Fruit fly (Drosophila melanogaster): Measurements from ENCODE around the gene vig.

vig gene

dm6 chr2L:15057225-15058117 lies 12.6 kb downstream of the vig start, which contains the start of gene ck (continued):
- TF ChIP-seq CG11723 (GFP tag; optimal IDR thresholded peaks at IDR 0.05) (no peak), CG12219 (GFP tag; optimal IDR thresholded peaks at IDR 0.05) (no peak), dimm (GFP tag; IDR thresholded peaks at IDR 0.05) (no peak), Sry-δ (GFP tag; optimal IDR thresholded peaks at IDR 0.05) (peak; percentile 68), scrt (GFP tag; optimal IDR thresholded peaks at IDR 0.05) (no peak), sqz (GFP tag; optimal IDR thresholded peaks at IDR 0.05) (no peak), CG15011 (GFP tag; optimal IDR thresholded peaks at IDR 0.05) (no peak), CG14710 (tag; optimal IDR thresholded peaks at IDR 0.05) (peak; percentile 49), Hmr (GFP tag; optimal IDR thresholded peaks at IDR 0.05) (peak; percentile 64), HLH54F (GFP tag; optimal IDR thresholded peaks at IDR 0.05) (no peak), Deaf1 (tag; optimal IDR thresholded peaks at IDR 0.05) (no peak), CG11560 (tag; IDR thresholded peaks at IDR 0.05) (no peak), CG12071 (GFP tag; optimal IDR thresholded peaks at IDR 0.05) (no peak), sim (GFP tag; IDR thresholded peaks at IDR 0.05) (no peak), usp (GFP tag; optimal IDR thresholded peaks at IDR 0.05) (no peak), HLHmδ (GFP tag; optimal IDR thresholded peaks at IDR 0.05) (no peak), Blimp-1 (GFP tag; optimal IDR thresholded peaks at IDR 0.05) (no peak), CG14667 (GFP tag; IDR thresholded peaks at IDR 0.05) (no peak), CG9932 (GFP tag; IDR thresholded peaks at IDR 0.05) (no peak), CG7928 (GFP tag; optimal IDR thresholded peaks at IDR 0.05) (no peak), CG17912 (GFP tag; optimal IDR thresholded peaks at IDR 0.05) (no peak), CG8478 (optimal IDR thresholded peaks at IDR 0.05) (no peak), CG3065 (GFP tag; optimal IDR thresholded peaks at IDR 0.05) (no peak), ATbp (GFP tag; optimal IDR thresholded peaks at IDR 0.05) (no peak), Nf-YA (GFP tag; IDR thresholded peaks at IDR 0.05) (no peak), Six4 (GFP tag; optimal IDR thresholded peaks at IDR 0.05) (no peak), CG7745 (tag; optimal IDR thresholded peaks at IDR 0.05) (no peak), Hr78 (GFP tag; optimal IDR thresholded peaks at IDR 0.05) (no peak), CG10267 (tag; optimal IDR thresholded peaks at IDR 0.05) (peak; percentile 36), Bgb (GFP tag; IDR thresholded peaks at IDR 0.05; ENCODE audit: partially characterized antibody) (peak; percentile 80), lov (optimal IDR thresholded peaks at IDR 0.05) (no peak), lov (GFP tag; IDR thresholded peaks at IDR 0.05) (no peak), CG8089 (GFP tag; optimal IDR thresholded peaks at IDR 0.05) (no peak), zfh1 (GFP tag; IDR thresholded peaks at IDR 0.05) (no peak), PHDP (tag; optimal IDR thresholded peaks at IDR 0.05) (no peak), ewg (GFP tag; optimal IDR thresholded peaks at IDR 0.05) (no peak), croc (GFP tag; conservative IDR thresholded peaks at IDR 0.05) (no peak), cas (GFP tag; IDR thresholded peaks at IDR 0.05) (no peak), pb (GFP tag; optimal IDR thresholded peaks at IDR 0.05) (no peak), CG42726 (GFP tag; IDR thresholded peaks at IDR 0.05; ENCODE audit: partially characterized antibody) (0 out of 2 replicates have a peak, but pooled peaks have one; percentile 51), pnt (GFP tag; optimal IDR thresholded peaks at IDR 0.05) (no peak), lmd (GFP tag; IDR thresholded peaks at IDR 0.05) (no peak), lilli (GFP tag; optimal IDR thresholded peaks at IDR 0.05) (no peak), fd64A (GFP tag; optimal IDR thresholded peaks at IDR 0.05) (no peak), CG10431 (GFP tag; optimal IDR thresholded peaks at IDR 0.05) (no peak), sens-2 (GFP tag; IDR thresholded peaks at IDR 0.05) (no peak), Sox100B (GFP tag; optimal IDR thresholded peaks at IDR 0.05) (no peak), CG5245 (GFP tag; optimal IDR thresholded peaks at IDR 0.05) (no peak), CkIIα-i1 (GFP tag; IDR thresholded peaks at IDR 0.05) (no peak), CG6689 (GFP tag; IDR thresholded peaks at IDR 0.05) (no peak)

All from whole organism, embryonic.